Worm (Caenorhabditis elegans): ENCODE data around the gene grdn-1.

Gene grdn-1

ce11 chrV:18577458-18578078 lies 15.0 kb upstream of the grdn-1 start:
- TF ChIP-seq ces-1 (GFP tag; optimal IDR thresholded peaks at IDR 0.05) (no peak), hlh-11 (tag; optimal IDR thresholded peaks at IDR 0.05) (peak; percentile 78), egl-43 (GFP tag; IDR thresholded peaks at IDR 0.05) (no peak), unc-130 (GFP tag; optimal IDR thresholded peaks at IDR 0.05) (no peak), hmg-1.1 (GFP tag; IDR thresholded peaks at IDR 0.05) (no peak), F26F4.8 (GFP tag; conservative IDR thresholded peaks at IDR 0.05) (no peak), lin-39 (tag; optimal IDR thresholded peaks at IDR 0.05) (no peak), saeg-2 (GFP tag; IDR thresholded peaks at IDR 0.05) (no peak), mxl-3 (GFP tag; optimal IDR thresholded peaks at IDR 0.05) (no peak), jun-1 (tag; optimal IDR thresholded peaks at IDR 0.05) (no peak), lsy-2 (tag; optimal IDR thresholded peaks at IDR 0.05) (peak in 1 of 2 experiments; percentile 20), lim-7 (GFP tag; IDR thresholded peaks at IDR 0.05) (no peak), ceh-44 (GFP tag; IDR thresholded peaks at IDR 0.05) (no peak), dmd-9 (GFP tag; IDR thresholded peaks at IDR 0.05) (no peak), nhr-102 (tag; optimal IDR thresholded peaks at IDR 0.05) (peak; percentile 43), zip-2 (tag; optimal IDR thresholded peaks at IDR 0.05) (no peak), daf-16 (GFP tag; optimal IDR thresholded peaks at IDR 0.05) (peak in 1 of 2 experiments; percentile 72), daf-16 (tag; optimal IDR thresholded peaks at IDR 0.05) (peak; percentile 98), ctbp-1 (GFP tag; IDR thresholded peaks at IDR 0.05) (no peak), ztf-7 (tag; optimal IDR thresholded peaks at IDR 0.05) (no peak), nhr-48 (tag; optimal IDR thresholded peaks at IDR 0.05) (no peak), sdz-12 (GFP tag; optimal IDR thresholded peaks at IDR 0.05) (no peak), T20F7.1 (GFP tag; optimal IDR thresholded peaks at IDR 0.05) (peak; percentile 30), nhr-10 (tag; optimal IDR thresholded peaks at IDR 0.05) (peak; percentile 66), spr-3 (GFP tag; optimal IDR thresholded peaks at IDR 0.05) (no peak), zip-11 (GFP tag; IDR thresholded peaks at IDR 0.05) (no peak), ceh-62 (tag; optimal IDR thresholded peaks at IDR 0.05) (no peak), Y48G9A.11 (GFP tag; IDR thresholded peaks at IDR 0.05) (no peak), ama-1 (optimal IDR thresholded peaks at IDR 0.05) (peak; percentile 39), egl-27 (tag; optimal IDR thresholded peaks at IDR 0.05) (no peak), rbr-2 (tag; optimal IDR thresholded peaks at IDR 0.05) (no peak), nhr-76 (tag; optimal IDR thresholded peaks at IDR 0.05) (no peak), ceh-82 (tag; optimal IDR thresholded peaks at IDR 0.05) (no peak), mep-1 (tag; optimal IDR thresholded peaks at IDR 0.05) (no peak), pqm-1 (tag; optimal IDR thresholded peaks at IDR 0.05) (peak; percentile 66), daf-19 (GFP tag; conservative IDR thresholded peaks at IDR 0.05) (no peak), D1046.2 (GFP tag; IDR thresholded peaks at IDR 0.05) (no peak), snpc-4 (tag; optimal IDR thresholded peaks at IDR 0.05) (no peak), mes-2 (tag; optimal IDR thresholded peaks at IDR 0.05; ENCODE audit: poor library complexity, severe bottlenecking) (no peak), ztf-11 (tag; optimal IDR thresholded peaks at IDR 0.05) (no peak), cey-2 (tag; optimal IDR thresholded peaks at IDR 0.05; ENCODE audit: borderline replicate concordance, insufficient read depth) (no peak), set-16 (GFP tag; IDR thresholded peaks at IDR 0.05) (0 out of 2 replicates have a peak, but pooled peaks have one; percentile 34), attf-4 (tag; optimal IDR thresholded peaks at IDR 0.05) (no peak), aly-2 (tag; optimal IDR thresholded peaks at IDR 0.05) (no peak), fos-1 (tag; optimal IDR thresholded peaks at IDR 0.05) (no peak), nhr-77 (tag; optimal IDR thresholded peaks at IDR 0.05) (peak; percentile 64), unc-62 (GFP tag; optimal IDR thresholded peaks at IDR 0.05 in 1 of 2) (peak in 1 of 2 experiments; percentile 16), unc-62 (tag; optimal IDR thresholded peaks at IDR 0.05) (no peak), hif-1 (tag; optimal IDR thresholded peaks at IDR 0.05) (peak in 1 of 2 experiments; percentile 57), pha-4 (GFP tag; IDR thresholded peaks at IDR 0.05) (no peak), pha-4 (tag; optimal IDR thresholded peaks at IDR 0.05) (no peak), madf-9 (GFP tag; conservative IDR thresholded peaks at IDR 0.05) (no peak), lin-38 (GFP tag; IDR thresholded peaks at IDR 0.05) (no peak)
